Worm (Caenorhabditis elegans) whole organism, L3 larva: ENCODE data around the gene kin-29.

Source experiments
- ama-1 ChIP-seq: fragments of 150-350 bp; optimal IDR thresholded peaks from 2 replicates; lab custom pipeline; 2018
- ceh-9 ChIP-seq: sonication (generic microtip); optimal IDR thresholded peaks from 2 replicates; lab custom pipeline; 2018; ENCODE audit warnings: missing biosample characterization, missing genetic modification characterization
- fos-1 ChIP-seq: fragments of 150-350 bp; optimal IDR thresholded peaks from 2 replicates; lab custom pipeline; 2014; ENCODE audit warnings: missing biosample characterization, missing genetic modification characterization
- hmg-11 ChIP-seq: sonication (generic microtip); optimal IDR thresholded peaks from 2 replicates; lab custom pipeline; 2016; ENCODE audit warnings: missing genetic modification characterization, missing compliant biosample characterization
- nfya-1 ChIP-seq: sonication (generic microtip); optimal IDR thresholded peaks from 2 replicates; lab custom pipeline; 2017; ENCODE audit warnings: missing genetic modification characterization, mild to moderate bottlenecking, missing compliant biosample characterization, antibody characterized with exemption, moderate library complexity; ENCODE audit not compliant: insufficient read depth
- nhr-237 ChIP-seq: fragments of 150-350 bp; optimal IDR thresholded peaks from 2 replicates; lab custom pipeline; 2014; ENCODE audit warnings: missing biosample characterization, missing genetic modification characterization
- nhr-76 ChIP-seq: fragments of 150-350 bp; sonication (generic microtip); optimal IDR thresholded peaks from 5 replicates; lab custom pipeline; 2014; ENCODE audit warnings: missing biosample characterization, missing genetic modification characterization
- nhr-77 ChIP-seq: fragments of 150-350 bp; optimal IDR thresholded peaks from 2 replicates; lab custom pipeline; 2014; ENCODE audit warnings: missing biosample characterization, missing genetic modification characterization
- snpc-4 ChIP-seq: fragments of 150-350 bp; optimal IDR thresholded peaks from 2 replicates; lab custom pipeline; 2014; ENCODE audit warnings: missing biosample characterization, missing genetic modification characterization
- unc-39 ChIP-seq: sonication (generic microtip); optimal IDR thresholded peaks from 4 replicates; lab custom pipeline; 2017; ENCODE audit warnings: missing biosample characterization, missing genetic modification characterization
- ztf-11 ChIP-seq: fragments of 150-350 bp; optimal IDR thresholded peaks from 2 replicates; lab custom pipeline; 2014; ENCODE audit warnings: missing biosample characterization, missing genetic modification characterization

DNA sequence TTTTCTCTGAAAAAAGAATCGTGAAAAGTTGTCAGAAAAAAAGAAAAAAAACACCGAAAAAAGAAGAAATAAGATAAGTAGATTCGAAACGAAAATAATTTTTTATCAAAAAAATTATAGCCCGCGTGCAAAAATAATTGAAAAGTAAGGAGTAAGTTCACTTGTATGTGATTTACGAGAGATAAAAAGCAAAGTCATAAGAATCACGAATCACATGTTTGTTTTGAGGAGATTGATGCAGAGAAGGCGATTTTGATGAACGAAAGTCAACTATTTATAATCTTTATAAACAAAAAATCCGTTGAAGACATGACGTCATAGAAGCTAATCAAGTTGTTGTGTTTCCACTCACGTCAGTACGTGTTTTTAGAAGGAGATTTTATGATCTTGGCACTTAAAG lies 12.0 kb downstream of the kin-29 start, which contains the start of gene Y71H10B.1:
- TF ChIP-seq ceh-9 (tag; lab: Kevin White, UChicago) (no peak), nhr-76 (tag; lab: Kevin White, UChicago) (no peak), unc-39 (tag; lab: Kevin White, UChicago) (no peak), fos-1 (tag; lab: Kevin White, UChicago) (no peak), snpc-4 (tag; lab: Kevin White, UChicago) (no peak), hmg-11 (tag; lab: Kevin White, UChicago) (no peak), nhr-77 (tag; lab: Kevin White, UChicago) (no peak), ztf-11 (tag; lab: Kevin White, UChicago) (no peak), nhr-237 (tag; lab: Kevin White, UChicago) (no peak), ama-1 (lab: Kevin White, UChicago) (no peak), nfya-1 (no peak)
